4 fruit fly cellular contexts compared by ENCODE assay signal in genomic region chr3L:11376224-11376813, dm6.
A peak's percentile ranks its signal among the peaks of the same experiment; 100 is the strongest.
TF ChIP-seq lines count a peak whose summit lies in the region.

No protein-coding gene starts in this region.

- TF ChIP-seq CTCF in whole organism, embryonic (GFP tag; optimal IDR thresholded peaks at IDR 0.05; lab: Kevin White, UChicago), result no peak

TF ChIP-seq in whole organism, embryonic, 481 proteins besides CTCF, POLR2A, EP300 and RAD21 (continues in another document):
- TF ChIP-seq chinmo (GFP tag; IDR thresholded peaks at IDR 0.05; lab: Robert Waterston, UW; ENCODE audit: partially characterized antibody) (0 out of 4 replicates have a peak, but pooled peaks have one; percentile 20), CG10543 (GFP tag; optimal IDR thresholded peaks at IDR 0.05; lab: Kevin White, UChicago) (peak; percentile 62), Max (GFP tag; optimal IDR thresholded peaks at IDR 0.05; lab: Kevin White, UChicago) (no peak), Pdp1 (GFP tag; optimal IDR thresholded peaks at IDR 0.05; lab: Kevin White, UChicago) (peak in 1 of 2 experiments; percentile 97), Atf-2 (GFP tag; optimal IDR thresholded peaks at IDR 0.05; lab: Kevin White, UChicago) (no peak), crol (GFP tag; IDR thresholded peaks at IDR 0.05; lab: Robert Waterston, UW) (peak; percentile 70), CG8765 (GFP tag; IDR thresholded peaks at IDR 0.05; lab: Robert Waterston, UW) (no peak), Abd-B (GFP tag; optimal IDR thresholded peaks at IDR 0.05; lab: Kevin White, UChicago) (peak; percentile 1), CG2875 (GFP tag; optimal IDR thresholded peaks at IDR 0.05; lab: Kevin White, UChicago) (no peak), mirr (GFP tag; optimal IDR thresholded peaks at IDR 0.05; lab: Kevin White, UChicago) (peak; percentile 38), Asciz (GFP tag; optimal IDR thresholded peaks at IDR 0.05; lab: Kevin White, UChicago) (no peak), CG34376 (GFP tag; optimal IDR thresholded peaks at IDR 0.05; lab: Kevin White, UChicago) (peak; percentile 44), cwo (GFP tag; optimal IDR thresholded peaks at IDR 0.05; lab: Kevin White, UChicago) (peak; percentile 30), Med (GFP tag; lab: Kevin White, UChicago) (peak; percentile 56), Hr78 (GFP tag; optimal IDR thresholded peaks at IDR 0.05; lab: Kevin White, UChicago) (peak in 1 of 2 experiments; percentile 72), ranshi (GFP tag; IDR thresholded peaks at IDR 0.05; lab: Robert Waterston, UW) (no peak), BtbVII (GFP tag; optimal IDR thresholded peaks at IDR 0.05; lab: Kevin White, UChicago) (no peak), CG33213 (GFP tag; optimal IDR thresholded peaks at IDR 0.05; lab: Kevin White, UChicago) (no peak), Dbx (GFP tag; IDR thresholded peaks at IDR 0.05; lab: Robert Waterston, UW) (no peak), E2f2 (GFP tag; IDR thresholded peaks at IDR 0.05; lab: Robert Waterston, UW) (0 out of 2 replicates have a peak, but pooled peaks have one; percentile 7), sug (tag; optimal IDR thresholded peaks at IDR 0.05; lab: Kevin White, UChicago) (peak; percentile 59), CG6683 (GFP tag; optimal IDR thresholded peaks at IDR 0.05; lab: Kevin White, UChicago) (no peak)

TF ChIP-seq in whole organism, prepupa, 60 proteins besides CTCF, POLR2A, EP300 and RAD21:
- TF ChIP-seq topi (GFP tag; optimal IDR thresholded peaks at IDR 0.05; lab: Kevin White, UChicago) (no peak), fkh (GFP tag; optimal IDR thresholded peaks at IDR 0.05; lab: Kevin White, UChicago) (peak; percentile 19), CG7368 (GFP tag; optimal IDR thresholded peaks at IDR 0.05; lab: Kevin White, UChicago) (no peak), Sox14 (GFP tag; optimal IDR thresholded peaks at IDR 0.05; lab: Kevin White, UChicago) (no peak), spab (GFP tag; optimal IDR thresholded peaks at IDR 0.05; lab: Kevin White, UChicago) (no peak), CG10669 (GFP tag; optimal IDR thresholded peaks at IDR 0.05; lab: Kevin White, UChicago) (no peak), Lpt (GFP tag; optimal IDR thresholded peaks at IDR 0.05; lab: Kevin White, UChicago) (no peak)

TF ChIP-seq in whole organism, pupa, 21 proteins besides CTCF, POLR2A, EP300 and RAD21:
- no peak for TF ChIP-seq CG34367 (tag; optimal IDR thresholded peaks at IDR 0.05; lab: Kevin White, UChicago)
- TF ChIP-seq CG8159 (tag; optimal IDR thresholded peaks at IDR 0.05; lab: Kevin White, UChicago), result no peak
- TF ChIP-seq Ets98B (GFP tag; IDR thresholded peaks at IDR 0.05; lab: Robert Waterston, UW), result no peak
- no peak for TF ChIP-seq CG14655 (GFP tag; optimal IDR thresholded peaks at IDR 0.05; lab: Kevin White, UChicago)
- no peak for TF ChIP-seq CG12605 (GFP tag; IDR thresholded peaks at IDR 0.05; lab: Robert Waterston, UW)
- TF ChIP-seq CG4496 (GFP tag; IDR thresholded peaks at IDR 0.05; lab: Robert Waterston, UW), result 0 out of 3 replicates have a peak, but pooled peaks have one; percentile 20

TF ChIP-seq in whole organism, wandering third instar larva, 38 proteins besides CTCF, POLR2A, EP300 and RAD21:
- peak; percentile 5 for TF ChIP-seq Dfd (GFP tag; optimal IDR thresholded peaks at IDR 0.05; lab: Kevin White, UChicago)
- no peak for TF ChIP-seq Abd-B (GFP tag; optimal IDR thresholded peaks at IDR 0.05; lab: Kevin White, UChicago)
